Fruit fly (Drosophila melanogaster) whole organism, embryonic: Measurements from ENCODE around the gene foi.

Experiments used
- ATbp ChIP-seq: fragments of 200-800 bp; sonication (Bioruptor generic); optimal IDR thresholded peaks from 2 replicates; lab custom pipeline; 2017; ENCODE audit warnings: missing biosample characterization, mild to moderate bottlenecking, missing genetic modification characterization, missing genetic modification reagents
- Antp ChIP-seq: fragments of 200-800 bp; sonication (Bioruptor generic); optimal IDR thresholded peaks from 3 replicates; lab custom pipeline; 2016; ENCODE audit warnings: missing biosample characterization, missing genetic modification characterization
- Bgb ChIP-seq: fragments of 200-800 bp; sonication (Bioruptor generic); IDR thresholded peaks from 2 replicates; pipeline ENCODE4 v1.3.6; 2022; ENCODE audit warnings: missing biosample characterization, missing genetic modification characterization; ENCODE audit not compliant: partially characterized antibody
- CG10209 ChIP-seq: fragments of 200-800 bp; sonication (Bioruptor generic); optimal IDR thresholded peaks from 3 replicates; lab custom pipeline; 2017; ENCODE audit warnings: missing biosample characterization, mild to moderate bottlenecking, missing genetic modification characterization, missing genetic modification reagents
- CG10267 ChIP-seq: fragments of 200-800 bp; sonication (Bioruptor generic); optimal IDR thresholded peaks from 2 replicates; lab custom pipeline; 2018; ENCODE audit warnings: missing biosample characterization, mild to moderate bottlenecking, missing genetic modification characterization, moderate library complexity
- CG13424 ChIP-seq: fragments of 200-800 bp; sonication (Bioruptor generic); optimal IDR thresholded peaks from 2 replicates; lab custom pipeline; 2019; ENCODE audit warnings: missing biosample characterization, mild to moderate bottlenecking, missing genetic modification characterization, moderate library complexity
- CG13624 ChIP-seq: fragments of 200-800 bp; sonication (Bioruptor generic); optimal IDR thresholded peaks from 2 replicates; lab custom pipeline; 2016; ENCODE audit warnings: missing biosample characterization, missing genetic modification characterization
- CG17361 ChIP-seq: fragments of 200-800 bp; sonication (Bioruptor generic); IDR thresholded peaks from 3 replicates; pipeline ENCODE4 v1.3.6; 2022; ENCODE audit warnings: missing biosample characterization, missing genetic modification characterization
- CG17802 ChIP-seq: fragments of 200-800 bp; sonication (Bioruptor generic); optimal IDR thresholded peaks from 2 replicates; lab custom pipeline; 2018; ENCODE audit warnings: missing biosample characterization, mild to moderate bottlenecking, missing genetic modification characterization, moderate library complexity
- CG31365 ChIP-seq: fragments of 200-800 bp; sonication (Bioruptor generic); optimal IDR thresholded peaks from 2 replicates; lab custom pipeline; 2018; ENCODE audit warnings: missing biosample characterization, mild to moderate bottlenecking, missing genetic modification characterization
- CG42726 ChIP-seq: fragments of 200-800 bp; sonication (Bioruptor generic); IDR thresholded peaks from 2 replicates; pipeline ENCODE4 v1.3.6; 2022; ENCODE audit warnings: missing biosample characterization, missing genetic modification characterization; ENCODE audit not compliant: partially characterized antibody
- CG4617 ChIP-seq: fragments of 200-800 bp; sonication (Bioruptor generic); optimal IDR thresholded peaks from 3 replicates; lab custom pipeline; 2016; ENCODE audit warnings: missing biosample characterization, missing genetic modification characterization, borderline replicate concordance
- CG4730 ChIP-seq: fragments of 200-800 bp; sonication (Bioruptor generic); IDR thresholded peaks from 2 replicates; pipeline ENCODE4 v1.3.6; 2022; ENCODE audit warnings: missing biosample characterization, missing genetic modification characterization
- CG8281 ChIP-seq: fragments of 200-800 bp; sonication (Bioruptor generic); optimal IDR thresholded peaks from 2 replicates; lab custom pipeline; 2018; ENCODE audit warnings: missing biosample characterization, mild to moderate bottlenecking, missing genetic modification characterization, moderate library complexity
- CG8290 ChIP-seq, 3 experiments: fragments of 200-800 bp; sonication (Bioruptor generic); optimal IDR thresholded peaks; 2 replicates each; lab custom pipeline; 2016 to 2019; ENCODE audit warnings: missing biosample characterization in 3 of 3, missing genetic modification characterization in 3 of 3, mild to moderate bottlenecking in 2 of 3, moderate library complexity in 1 of 3
- CG8924 ChIP-seq: fragments of 200-800 bp; optimal IDR thresholded peaks from 3 replicates; lab custom pipeline; 2019; ENCODE audit warnings: missing biosample characterization, mild to moderate bottlenecking, missing genetic modification characterization, moderate library complexity
- Chrac-16 ChIP-seq: fragments of 200-800 bp; sonication (Bioruptor generic); optimal IDR thresholded peaks from 3 replicates; lab custom pipeline; 2016; ENCODE audit warnings: missing biosample characterization, missing genetic modification characterization
- CoRest ChIP-seq: fragments of 200-800 bp; sonication (Bioruptor generic); optimal IDR thresholded peaks from 3 replicates; lab custom pipeline; 2018; ENCODE audit warnings: missing biosample characterization, mild to moderate bottlenecking, missing genetic modification characterization, moderate library complexity
- Elba2 ChIP-seq: fragments of 200-800 bp; sonication (Bioruptor generic); optimal IDR thresholded peaks from 3 replicates; lab custom pipeline; 2016; ENCODE audit warnings: missing biosample characterization, missing genetic modification characterization
- HHEX ChIP-seq: fragments of 200-800 bp; sonication (Bioruptor generic); optimal IDR thresholded peaks from 3 replicates; lab custom pipeline; 2017; ENCODE audit warnings: missing biosample characterization, mild to moderate bottlenecking, missing genetic modification characterization, missing genetic modification reagents
- Hmr ChIP-seq: fragments of 200-800 bp; sonication (Bioruptor generic); optimal IDR thresholded peaks from 3 replicates; lab custom pipeline; 2017; ENCODE audit warnings: mild to moderate bottlenecking, missing biosample characterization, missing genetic modification reagents, missing genetic modification characterization
- Kr ChIP-seq: fragments of 200-800 bp; sonication (Bioruptor generic); optimal IDR thresholded peaks from 2 replicates; lab custom pipeline; 2017; ENCODE audit warnings: missing biosample characterization, mild to moderate bottlenecking, missing genetic modification characterization
- Lim3 ChIP-seq: fragments of 200-800 bp; sonication (Bioruptor generic); IDR thresholded peaks from 2 replicates; pipeline ENCODE4 v1.3.6; 2022; ENCODE audit warnings: missing biosample characterization, missing genetic modification characterization
- MESR4 ChIP-seq: fragments of 200-800 bp; sonication (Bioruptor generic); optimal IDR thresholded peaks from 2 replicates; lab custom pipeline; 2018; ENCODE audit warnings: missing biosample characterization, mild to moderate bottlenecking, missing genetic modification characterization, moderate library complexity
- Mad ChIP-seq: fragments of 200-800 bp; sonication (Bioruptor generic); optimal IDR thresholded peaks from 2 replicates; lab custom pipeline; 2016; ENCODE audit warnings: missing biosample characterization, missing genetic modification characterization
- Neu2 ChIP-seq: fragments of 200-800 bp; sonication (Bioruptor generic); optimal IDR thresholded peaks from 3 replicates; lab custom pipeline; 2016; ENCODE audit warnings: missing biosample characterization, missing genetic modification characterization, borderline replicate concordance
- Oaz ChIP-seq: fragments of 200-800 bp; sonication (Bioruptor generic); IDR thresholded peaks from 2 replicates; pipeline ENCODE4 v1.3.6; 2022; ENCODE audit warnings: missing biosample characterization, missing genetic modification characterization
- Side ChIP-seq: fragments of 200-800 bp; sonication (Bioruptor generic); optimal IDR thresholded peaks from 2 replicates; lab custom pipeline; 2016; ENCODE audit warnings: missing biosample characterization, missing genetic modification characterization
- Six4 ChIP-seq: fragments of 200-800 bp; sonication (Bioruptor generic); optimal IDR thresholded peaks from 2 replicates; lab custom pipeline; 2016; ENCODE audit warnings: missing biosample characterization, missing genetic modification characterization
- Xbp1 ChIP-seq: fragments of 200-800 bp; sonication (Bioruptor generic); optimal IDR thresholded peaks from 3 replicates; lab custom pipeline; 2016; ENCODE audit warnings: missing biosample characterization, mild to moderate bottlenecking, missing genetic modification characterization
- bab2 ChIP-seq: fragments of 200-800 bp; sonication (Bioruptor generic); optimal IDR thresholded peaks from 2 replicates; lab custom pipeline; 2016; ENCODE audit warnings: missing biosample characterization, missing genetic modification characterization
- bcd ChIP-seq: fragments of 200-800 bp; sonication (Bioruptor generic); optimal IDR thresholded peaks from 2 replicates; lab custom pipeline; 2017; ENCODE audit warnings: missing biosample characterization, mild to moderate bottlenecking, missing genetic modification characterization
- btn ChIP-seq: fragments of 200-800 bp; sonication (Bioruptor generic); optimal IDR thresholded peaks from 2 replicates; lab custom pipeline; 2016; ENCODE audit warnings: missing biosample characterization, missing genetic modification characterization
- chif ChIP-seq, 2 experiments: fragments of 200-800 bp; sonication (Bioruptor generic); optimal IDR thresholded peaks; 3 replicates each; lab custom pipeline; 2016; ENCODE audit warnings: missing biosample characterization in 2 of 2, missing genetic modification characterization in 2 of 2
- chinmo ChIP-seq: fragments of 200-800 bp; sonication (Bioruptor generic); IDR thresholded peaks from 4 replicates; pipeline ENCODE4 v1.3.6; 2022; ENCODE audit warnings: missing biosample characterization, missing genetic modification characterization; ENCODE audit not compliant: partially characterized antibody
- esg ChIP-seq: fragments of 200-800 bp; sonication (Bioruptor generic); conservative IDR thresholded peaks from 2 replicates; pipeline ENCODE4 v1.3.6; 2022; ENCODE audit warnings: missing biosample characterization, missing genetic modification characterization
- gcm2 ChIP-seq: fragments of 200-800 bp; sonication (Bioruptor generic); optimal IDR thresholded peaks from 2 replicates; lab custom pipeline; 2016; ENCODE audit warnings: missing biosample characterization, missing genetic modification characterization
- inv ChIP-seq: fragments of 200-800 bp; sonication (Bioruptor generic); IDR thresholded peaks from 2 replicates; pipeline ENCODE4 v1.3.6; 2022; ENCODE audit warnings: missing biosample characterization, missing genetic modification characterization; ENCODE audit not compliant: partially characterized antibody
- kah ChIP-seq: fragments of 200-800 bp; sonication (Bioruptor generic); optimal IDR thresholded peaks from 2 replicates; lab custom pipeline; 2018; ENCODE audit warnings: missing biosample characterization, mild to moderate bottlenecking, missing genetic modification characterization
- kay ChIP-seq: fragments of 200-800 bp; sonication (Bioruptor generic); optimal IDR thresholded peaks from 2 replicates; lab custom pipeline; 2016; ENCODE audit warnings: missing biosample characterization, missing genetic modification characterization
- lmd ChIP-seq: fragments of 200-800 bp; sonication (Bioruptor generic); IDR thresholded peaks from 2 replicates; pipeline ENCODE4 v1.3.6; 2022; ENCODE audit warnings: missing biosample characterization, missing genetic modification characterization
- mirr ChIP-seq: fragments of 200-800 bp; sonication (Bioruptor generic); optimal IDR thresholded peaks from 3 replicates; lab custom pipeline; 2018; ENCODE audit warnings: missing biosample characterization, mild to moderate bottlenecking, missing genetic modification characterization
- nerfin-1 ChIP-seq: fragments of 200-800 bp; sonication (Bioruptor generic); optimal IDR thresholded peaks from 3 replicates; lab custom pipeline; 2019; ENCODE audit warnings: missing biosample characterization, mild to moderate bottlenecking, missing genetic modification characterization, moderate library complexity
- p53 ChIP-seq: fragments of 200-800 bp; sonication (Bioruptor generic); optimal IDR thresholded peaks from 2 replicates; lab custom pipeline; 2016; ENCODE audit warnings: missing biosample characterization, missing genetic modification characterization
- pros ChIP-seq: fragments of 200-800 bp; sonication (Bioruptor generic); optimal IDR thresholded peaks from 3 replicates; lab custom pipeline; 2019; ENCODE audit warnings: missing biosample characterization, mild to moderate bottlenecking, missing genetic modification characterization, moderate library complexity
- pzg ChIP-seq: fragments of 200-800 bp; sonication (Bioruptor generic); optimal IDR thresholded peaks from 3 replicates; lab custom pipeline; 2018; ENCODE audit warnings: missing biosample characterization, mild to moderate bottlenecking, missing genetic modification characterization, moderate library complexity
- sc ChIP-seq, 3 experiments: fragments of >200 bp in 2 of 3; fragments of 200-800 bp in 1 of 3; sonication (Bioruptor generic) in 1 of 3; optimal IDR thresholded peaks; 2 replicates in 2 of 3; 3 replicates in 1 of 3; lab custom pipeline; 2017; ENCODE audit warnings: mild to moderate bottlenecking in 1 of 3, missing biosample characterization in 1 of 3, missing genetic modification characterization in 1 of 3, missing genetic modification reagents in 1 of 3
- tgo ChIP-seq: fragments of 200-800 bp; sonication (Bioruptor generic); IDR thresholded peaks from 3 replicates; pipeline ENCODE4 v1.3.6; 2022; ENCODE audit warnings: missing biosample characterization, missing genetic modification characterization
- tio ChIP-seq: fragments of 200-800 bp; sonication (Bioruptor generic); optimal IDR thresholded peaks from 2 replicates; lab custom pipeline; 2017; ENCODE audit warnings: missing biosample characterization, missing genetic modification characterization, inconsistent platforms
- yki ChIP-seq: fragments of >200 bp; optimal IDR thresholded peaks from 3 replicates; lab custom pipeline; 2018

Gene foi

DNA sequence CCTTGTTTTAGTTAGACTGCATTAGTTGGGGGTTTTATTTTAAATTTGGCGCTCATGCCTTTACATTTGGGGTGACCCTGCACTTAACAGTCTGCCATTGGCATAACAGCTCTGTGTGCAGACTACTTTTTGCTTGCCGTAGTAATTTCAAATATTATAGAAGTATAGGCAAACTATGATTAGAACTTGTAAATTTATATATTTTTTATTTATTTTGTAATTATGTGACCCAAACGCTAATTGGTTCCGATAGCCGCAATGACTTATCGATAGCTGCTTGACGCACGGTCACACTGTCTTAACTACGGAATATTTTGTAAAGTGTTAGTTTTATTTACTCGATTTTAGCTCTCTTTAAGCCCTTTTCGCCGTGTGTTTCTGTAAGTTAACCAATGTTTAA lies 19.7 kb downstream of the foi start, which contains the start of gene rhea (continued):
- TF ChIP-seq nerfin-1: no peak
- no peak for TF ChIP-seq mirr (GFP tag; lab: Kevin White, UChicago)
- TF ChIP-seq HHEX (GFP tag; lab: Kevin White, UChicago): no peak
- TF ChIP-seq btn (GFP tag; lab: Kevin White, UChicago): no peak
- TF ChIP-seq esg (GFP tag; lab: Robert Waterston, UW): no peak
- TF ChIP-seq gcm2 (GFP tag; lab: Kevin White, UChicago): no peak
- no peak for TF ChIP-seq ATbp (GFP tag; lab: Kevin White, UChicago)
- no peak for TF ChIP-seq Side
- peak; percentile 57 for TF ChIP-seq CG42726 (GFP tag; lab: Robert Waterston, UW)
- no peak for TF ChIP-seq CG10209
- TF ChIP-seq p53: no peak
- no peak for TF ChIP-seq sc (optimal IDR thresholded peaks at IDR 0.05; lab: Kevin White, UChicago)
- no peak for TF ChIP-seq sc (GFP tag; optimal IDR thresholded peaks at IDR 0.05; lab: Kevin White, UChicago)
- no peak for TF ChIP-seq bab2 (GFP tag; lab: Kevin White, UChicago)
- TF ChIP-seq CG17361 (GFP tag; lab: Robert Waterston, UW): no peak; the same call in 2 of the 3 replicates
- TF ChIP-seq kah (GFP tag; lab: Kevin White, UChicago): no peak
- peak; percentile 86 for TF ChIP-seq CG4617 (GFP tag; lab: Kevin White, UChicago)
- TF ChIP-seq CG17802 (tag; lab: Kevin White, UChicago): no peak
- TF ChIP-seq inv (GFP tag; lab: Robert Waterston, UW): peak; percentile 74
- TF ChIP-seq CG13424 (tag; lab: Kevin White, UChicago): peak; percentile 15
- TF ChIP-seq CG8290 (GFP tag; optimal IDR thresholded peaks at IDR 0.05; lab: Kevin White, UChicago): no peak
- no peak for TF ChIP-seq CG8290 (tag; optimal IDR thresholded peaks at IDR 0.05; lab: Kevin White, UChicago)
- TF ChIP-seq Elba2: no peak
- no peak for TF ChIP-seq chif (GFP tag; optimal IDR thresholded peaks at IDR 0.05; lab: Kevin White, UChicago)
- no peak for TF ChIP-seq yki
- no peak for TF ChIP-seq CG8281 (tag; lab: Kevin White, UChicago)
- TF ChIP-seq CG31365 (tag; lab: Kevin White, UChicago): no peak
- TF ChIP-seq CoRest (tag; lab: Kevin White, UChicago): peak; percentile 18
- TF ChIP-seq CG10267 (tag; lab: Kevin White, UChicago): peak; percentile 43
- TF ChIP-seq Oaz (GFP tag; lab: Robert Waterston, UW): no peak
- TF ChIP-seq Six4 (GFP tag; lab: Kevin White, UChicago): peak; percentile 30
- no peak for TF ChIP-seq lmd (GFP tag; lab: Robert Waterston, UW)
- no peak for TF ChIP-seq Kr
- TF ChIP-seq tio (GFP tag; lab: Kevin White, UChicago): no peak
- TF ChIP-seq Antp (GFP tag; lab: Kevin White, UChicago): no peak
- TF ChIP-seq MESR4: no peak
- no peak for TF ChIP-seq Xbp1 (GFP tag; lab: Kevin White, UChicago)
- peak; percentile 83 for TF ChIP-seq Bgb (GFP tag; lab: Robert Waterston, UW)
- peak; percentile 76; the same call in 1 of the 4 replicates for TF ChIP-seq chinmo (GFP tag; lab: Robert Waterston, UW)
- TF ChIP-seq tgo (GFP tag; lab: Robert Waterston, UW): no peak
- TF ChIP-seq Mad (GFP tag; lab: Kevin White, UChicago): no peak
- TF ChIP-seq pzg (GFP tag; lab: Kevin White, UChicago): peak; percentile 70
- no peak for TF ChIP-seq Neu2
- peak; percentile 6 for TF ChIP-seq Chrac-16 (GFP tag; lab: Kevin White, UChicago)
- TF ChIP-seq kay (GFP tag; lab: Kevin White, UChicago): no peak
- TF ChIP-seq pros (GFP tag; lab: Kevin White, UChicago): no peak
- TF ChIP-seq Hmr (GFP tag; lab: Kevin White, UChicago): no peak
- no peak for TF ChIP-seq CG4730
- peak; percentile 36 for TF ChIP-seq CG8924
- no peak for TF ChIP-seq Lim3 (GFP tag; lab: Robert Waterston, UW)
- TF ChIP-seq CG13624 (GFP tag; lab: Kevin White, UChicago): no peak
- TF ChIP-seq bcd (GFP tag; lab: Kevin White, UChicago): no peak
